Fruit fly (Drosophila melanogaster) whole organism, prepupa: ENCODE measurements around the gene CG31683.

Experiments used
- Blimp-1 ChIP-seq: fragments of 200-800 bp; sonication (Bioruptor generic); optimal IDR thresholded peaks from 3 replicates; lab custom pipeline; 2017; ENCODE audit warnings: missing biosample characterization, missing genetic modification characterization, mild to moderate bottlenecking, moderate library complexity, missing genetic modification reagents
- CG11294 ChIP-seq: fragments of 200-800 bp; sonication (Bioruptor generic); IDR thresholded peaks from 2 replicates; pipeline ENCODE4 v1.3.6; 2022; ENCODE audit warnings: missing biosample characterization, missing genetic modification characterization
- CG6808 ChIP-seq: fragments of 200-800 bp; sonication (Bioruptor generic); optimal IDR thresholded peaks from 3 replicates; lab custom pipeline; 2017; ENCODE audit warnings: missing biosample characterization, missing genetic modification characterization, mild to moderate bottlenecking, moderate library complexity, missing genetic modification reagents
- CG9139 ChIP-seq: fragments of 200-800 bp; sonication (Bioruptor generic); optimal IDR thresholded peaks from 3 replicates; lab custom pipeline; 2017; ENCODE audit warnings: missing biosample characterization, mild to moderate bottlenecking, missing genetic modification characterization
- Hr38 ChIP-seq: sonication (Bioruptor generic); optimal IDR thresholded peaks from 2 replicates; lab custom pipeline; 2016; ENCODE audit warnings: missing biosample characterization, missing genetic modification characterization
- Met ChIP-seq: fragments of 200-800 bp; sonication (Bioruptor generic); optimal IDR thresholded peaks from 3 replicates; lab custom pipeline; 2016; ENCODE audit warnings: missing biosample characterization, missing genetic modification characterization
- Sox102F ChIP-seq: fragments of 200-800 bp; sonication (Bioruptor generic); optimal IDR thresholded peaks from 2 replicates; lab custom pipeline; 2016; ENCODE audit warnings: missing biosample characterization, mild to moderate bottlenecking, missing genetic modification characterization
- Sox15 ChIP-seq: fragments of 200-800 bp; sonication (Bioruptor generic); optimal IDR thresholded peaks from 3 replicates; lab custom pipeline; 2016; ENCODE audit warnings: missing biosample characterization, missing genetic modification characterization
- dac ChIP-seq: fragments of 200-800 bp; sonication (Bioruptor generic); optimal IDR thresholded peaks from 2 replicates; lab custom pipeline; 2017; ENCODE audit warnings: missing biosample characterization, mild to moderate bottlenecking, missing genetic modification characterization
- fkh ChIP-seq: fragments of 200-800 bp; sonication (Bioruptor generic); optimal IDR thresholded peaks from 3 replicates; lab custom pipeline; 2017; ENCODE audit warnings: missing biosample characterization, mild to moderate bottlenecking, missing genetic modification characterization, moderate library complexity
- net ChIP-seq: fragments of 200-800 bp; sonication (Bioruptor generic); optimal IDR thresholded peaks from 3 replicates; lab custom pipeline; 2016; ENCODE audit warnings: missing biosample characterization, missing genetic modification characterization
- salr ChIP-seq, 2 experiments: fragments of 200-800 bp; sonication (Bioruptor generic); optimal IDR thresholded peaks; 3 replicates each; lab custom pipeline; 2016 to 2018; ENCODE audit warnings: missing biosample characterization in 2 of 2, missing genetic modification characterization in 2 of 2, mild to moderate bottlenecking in 1 of 2

DNA sequence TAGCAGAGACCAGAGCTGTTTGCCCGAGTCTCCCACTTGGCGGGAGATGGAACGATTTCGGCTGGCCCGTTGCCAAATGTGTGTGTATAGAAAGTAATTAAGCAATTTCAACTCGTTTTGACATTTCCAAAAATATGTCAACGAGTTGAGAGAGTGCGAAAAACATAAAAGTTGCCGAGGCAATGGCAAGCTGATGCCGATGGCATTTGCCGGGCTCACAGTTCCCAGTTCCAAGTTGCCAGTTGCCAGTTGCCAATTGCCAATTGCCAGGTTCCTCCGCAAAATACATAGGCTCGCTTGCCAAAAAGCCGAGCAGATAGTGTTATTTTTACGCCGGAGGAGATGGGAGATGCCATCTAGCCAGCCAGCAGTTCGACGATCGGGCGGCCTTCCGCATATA lies 33.8 kb upstream of the CG31683 start:
- no peak for TF ChIP-seq Sox15 (GFP tag; lab: Kevin White, UChicago)
- no peak for TF ChIP-seq Met (GFP tag; lab: Kevin White, UChicago)
- no peak for TF ChIP-seq Sox102F (GFP tag; lab: Kevin White, UChicago)
- TF ChIP-seq CG6808, result no peak
- TF ChIP-seq net (GFP tag; lab: Kevin White, UChicago), result no peak
- no peak for TF ChIP-seq dac (GFP tag; lab: Kevin White, UChicago)
- TF ChIP-seq CG9139, result no peak
- no peak for TF ChIP-seq salr (GFP tag; optimal IDR thresholded peaks at IDR 0.05; lab: Kevin White, UChicago)
- TF ChIP-seq CG11294 (GFP tag; lab: Robert Waterston, UW), result no peak
- no peak for TF ChIP-seq Hr38 (GFP tag; lab: Kevin White, UChicago)
- no peak for TF ChIP-seq fkh (GFP tag; lab: Kevin White, UChicago)
- TF ChIP-seq Blimp-1, result no peak
